Fruit fly (Drosophila melanogaster): ENCODE data around the gene CG7299.

CG7299 gene

DNA sequence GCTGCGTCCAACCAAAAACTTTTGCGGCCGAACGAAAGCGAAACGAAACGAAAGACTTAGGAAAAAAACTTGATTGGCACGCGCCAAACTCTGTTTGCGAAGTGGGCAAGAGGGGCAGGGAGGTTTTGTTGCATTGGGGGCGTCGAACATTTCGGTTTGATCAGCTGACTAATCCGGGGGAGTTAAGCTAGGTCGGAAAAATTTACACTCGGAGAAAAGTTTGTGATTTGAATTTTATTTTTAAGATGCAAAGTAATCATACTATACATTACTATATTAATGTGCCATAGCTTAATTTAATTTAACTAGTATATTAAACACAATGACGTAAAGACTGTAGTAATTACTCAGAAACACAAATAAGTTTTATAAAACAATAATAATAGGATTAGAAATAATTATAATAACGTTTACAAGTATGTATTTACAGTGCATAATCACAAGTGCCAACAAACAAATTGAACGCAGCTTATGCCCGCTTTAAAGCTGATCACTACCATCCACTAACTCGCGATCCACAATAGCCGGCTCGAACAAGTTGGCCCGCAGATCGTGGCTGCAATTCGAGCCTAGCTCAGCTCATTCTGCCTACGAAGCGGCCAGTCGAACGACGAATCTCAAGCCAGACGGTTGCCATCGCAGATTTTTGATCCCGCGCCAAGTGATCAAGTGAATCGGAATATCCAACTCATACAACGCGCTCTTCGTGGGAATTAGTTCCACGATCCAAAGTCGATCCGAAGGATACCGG lies 22.5 kb downstream of the CG7299 start, which contains the start of gene CG31871 (continued):
- TF ChIP-seq CG11560 (tag; IDR thresholded peaks at IDR 0.05) (no peak), fd102C (GFP tag; optimal IDR thresholded peaks at IDR 0.05) (no peak), CG1647 (GFP tag; optimal IDR thresholded peaks at IDR 0.05) (no peak), zfh1 (GFP tag; IDR thresholded peaks at IDR 0.05) (peak; percentile 67), CG16813 (GFP tag; IDR thresholded peaks at IDR 0.05; ENCODE audit: partially characterized antibody) (no peak), wdn (GFP tag; IDR thresholded peaks at IDR 0.05) (peak; percentile 17; the same call in 1 of the 2 replicates), fru (optimal IDR thresholded peaks at IDR 0.05) (no peak), E2f1 (GFP tag; IDR thresholded peaks at IDR 0.05) (peak; percentile 67), CG1233 (GFP tag; optimal IDR thresholded peaks at IDR 0.05) (peak; percentile 53), CG8281 (tag; optimal IDR thresholded peaks at IDR 0.05) (peak; percentile 55), Sin3A (optimal IDR thresholded peaks at IDR 0.05) (no peak), pum (GFP tag; optimal IDR thresholded peaks at IDR 0.05) (no peak), CG15479 (GFP tag; optimal IDR thresholded peaks at IDR 0.05) (no peak), mld (GFP tag; IDR thresholded peaks at IDR 0.05; ENCODE audit: partially characterized antibody) (no peak), croc (GFP tag; conservative IDR thresholded peaks at IDR 0.05) (peak; percentile 65), CG42726 (GFP tag; IDR thresholded peaks at IDR 0.05; ENCODE audit: partially characterized antibody) (no peak), eve (GFP tag; optimal IDR thresholded peaks at IDR 0.05) (peak in 1 of 2 experiments; percentile 77), CG13123 (GFP tag; optimal IDR thresholded peaks at IDR 0.05) (peak; percentile 27), sna (GFP tag; IDR thresholded peaks at IDR 0.05; ENCODE audit: partially characterized antibody) (no peak), Elba2 (GFP tag; optimal IDR thresholded peaks at IDR 0.05) (no peak), dimm (GFP tag; IDR thresholded peaks at IDR 0.05) (no peak), CG12155 (GFP tag; optimal IDR thresholded peaks at IDR 0.05) (peak; percentile 19), CG9609 (GFP tag; optimal IDR thresholded peaks at IDR 0.05) (no peak), CG10979 (tag; optimal IDR thresholded peaks at IDR 0.05) (peak; percentile 83), peb (GFP tag; IDR thresholded peaks at IDR 0.05) (peak; percentile 61), CG4282 (GFP tag; optimal IDR thresholded peaks at IDR 0.05) (no peak), al (GFP tag; IDR thresholded peaks at IDR 0.05) (peak; percentile 66), abd-A (tag; optimal IDR thresholded peaks at IDR 0.05) (no peak), eyg (GFP tag; optimal IDR thresholded peaks at IDR 0.05) (no peak), CG18011 (GFP tag; optimal IDR thresholded peaks at IDR 0.05) (peak; percentile 3), CG8359 (GFP tag; optimal IDR thresholded peaks at IDR 0.05; ENCODE audit: borderline replicate concordance) (peak; percentile 2), CG1602 (GFP tag; optimal IDR thresholded peaks at IDR 0.05) (peak; percentile 21), CG10462 (GFP tag; optimal IDR thresholded peaks at IDR 0.05) (no peak), h (optimal IDR thresholded peaks at IDR 0.05) (no peak), CG1832 (GFP tag; optimal IDR thresholded peaks at IDR 0.05) (no peak), H15 (GFP tag; IDR thresholded peaks at IDR 0.05) (0 out of 3 replicates have a peak, but pooled peaks have one; percentile 44), gcm2 (GFP tag; optimal IDR thresholded peaks at IDR 0.05) (no peak), pan (optimal IDR thresholded peaks at IDR 0.05) (no peak), pan (GFP tag; optimal IDR thresholded peaks at IDR 0.05 in 1 of 2, IDR thresholded peaks at IDR 0.05 in 1 of 2) (peak in 1 of 2 experiments; percentile 77), CG11247 (GFP tag; IDR thresholded peaks at IDR 0.05) (no peak), CG7786 (GFP tag; optimal IDR thresholded peaks at IDR 0.05) (no peak), emc (GFP tag; optimal IDR thresholded peaks at IDR 0.05) (no peak), lola (GFP tag; optimal IDR thresholded peaks at IDR 0.05) (no peak), BtbVII (GFP tag; optimal IDR thresholded peaks at IDR 0.05) (peak; percentile 56), hb (GFP tag; IDR thresholded peaks at IDR 0.05; ENCODE audit: partially characterized antibody) (no peak), CG32532 (GFP tag; IDR thresholded peaks at IDR 0.05) (peak; percentile 69), HLH3B (GFP tag; IDR thresholded peaks at IDR 0.05) (peak; percentile 73), az2 (GFP tag; optimal IDR thresholded peaks at IDR 0.05) (peak; percentile 64), bbx (GFP tag; IDR thresholded peaks at IDR 0.05; ENCODE audit: partially characterized antibody) (no peak), CG3281 (GFP tag; optimal IDR thresholded peaks at IDR 0.05) (peak; percentile 56), CG6683 (GFP tag; optimal IDR thresholded peaks at IDR 0.05) (no peak)

Measured in whole organism, embryonic.